Fruit fly (Drosophila melanogaster): Measurements from ENCODE around the gene CG1662.

DNA sequence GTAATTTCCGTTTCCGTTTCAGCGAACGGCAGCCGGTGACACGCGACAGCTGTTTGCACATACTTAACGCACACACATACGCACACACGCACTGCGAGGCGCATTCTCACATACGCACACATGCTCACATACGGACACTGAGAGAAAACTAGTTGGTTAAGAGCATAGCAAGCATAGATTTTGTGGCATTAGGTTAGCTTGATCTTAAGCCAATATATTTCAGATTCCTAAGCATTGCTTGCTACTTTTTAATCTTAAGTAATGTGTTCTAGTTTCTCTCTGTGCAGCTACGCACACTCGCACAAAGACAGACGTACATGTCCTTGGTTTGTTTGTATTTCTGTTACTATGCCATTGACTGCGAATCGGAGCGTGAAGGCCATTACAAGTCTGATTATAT is 46.7 kb downstream of the CG1662 start:
- TF ChIP-seq esg (GFP tag; conservative IDR thresholded peaks at IDR 0.05) = peak; percentile 29; the same call in 1 of the 2 replicates
- no peak for TF ChIP-seq BEAF-32 (GFP tag; optimal IDR thresholded peaks at IDR 0.05)
- no peak for TF ChIP-seq CG13123 (GFP tag; optimal IDR thresholded peaks at IDR 0.05)
- TF ChIP-seq CG11093 (GFP tag; IDR thresholded peaks at IDR 0.05) = no peak
- no peak for TF ChIP-seq psq (GFP tag; optimal IDR thresholded peaks at IDR 0.05)

Data from whole organism, embryonic.